Fruit fly (Drosophila melanogaster): ENCODE measurements around the gene CG42714.
A peak's percentile ranks its signal among the peaks of the same experiment; 100 is the strongest.

CG42714 gene

DNA sequence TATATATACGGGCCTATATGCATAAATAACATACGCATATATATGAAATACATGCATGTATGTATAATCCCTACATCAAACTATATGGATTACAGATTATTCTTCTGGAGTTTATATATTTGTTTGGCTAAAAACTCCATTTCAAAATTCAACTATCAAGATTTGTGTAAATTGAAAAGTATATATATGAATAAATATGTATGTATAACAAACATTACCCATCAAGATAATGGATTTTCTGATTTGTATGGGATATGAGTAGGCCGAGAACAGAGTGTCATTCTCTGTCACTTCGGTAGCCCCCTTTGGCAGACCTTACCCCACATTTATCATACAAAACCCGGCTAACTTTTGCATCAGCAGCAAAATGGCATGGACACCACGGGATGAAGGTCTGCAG lies 33.7 kb downstream of the CG42714 start, which contains the start of gene CG8219:
TSS of gene CG8219 (plus strand) at position 301 of the 400 bp plus-strand sequence.
- no peak for TF ChIP-seq ind (GFP tag; optimal IDR thresholded peaks at IDR 0.05)
- no peak for TF ChIP-seq CG17829 (tag; optimal IDR thresholded peaks at IDR 0.05)
- TF ChIP-seq nerfin-1 (tag; optimal IDR thresholded peaks at IDR 0.05), result no peak
- TF ChIP-seq CG7745 (tag; optimal IDR thresholded peaks at IDR 0.05), result no peak
- no peak for TF ChIP-seq twi (tag; optimal IDR thresholded peaks at IDR 0.05)
- no peak for TF ChIP-seq Bgb (GFP tag; IDR thresholded peaks at IDR 0.05; ENCODE audit: partially characterized antibody)
- no peak for TF ChIP-seq Hmr (GFP tag; optimal IDR thresholded peaks at IDR 0.05)
- no peak for TF ChIP-seq her (GFP tag; optimal IDR thresholded peaks at IDR 0.05)
- no peak for TF ChIP-seq CG9437 (GFP tag; optimal IDR thresholded peaks at IDR 0.05)
- no peak for TF ChIP-seq CG31388 (GFP tag; optimal IDR thresholded peaks at IDR 0.05)
- TF ChIP-seq CG2199 (GFP tag; IDR thresholded peaks at IDR 0.05), result no peak

DNA sequence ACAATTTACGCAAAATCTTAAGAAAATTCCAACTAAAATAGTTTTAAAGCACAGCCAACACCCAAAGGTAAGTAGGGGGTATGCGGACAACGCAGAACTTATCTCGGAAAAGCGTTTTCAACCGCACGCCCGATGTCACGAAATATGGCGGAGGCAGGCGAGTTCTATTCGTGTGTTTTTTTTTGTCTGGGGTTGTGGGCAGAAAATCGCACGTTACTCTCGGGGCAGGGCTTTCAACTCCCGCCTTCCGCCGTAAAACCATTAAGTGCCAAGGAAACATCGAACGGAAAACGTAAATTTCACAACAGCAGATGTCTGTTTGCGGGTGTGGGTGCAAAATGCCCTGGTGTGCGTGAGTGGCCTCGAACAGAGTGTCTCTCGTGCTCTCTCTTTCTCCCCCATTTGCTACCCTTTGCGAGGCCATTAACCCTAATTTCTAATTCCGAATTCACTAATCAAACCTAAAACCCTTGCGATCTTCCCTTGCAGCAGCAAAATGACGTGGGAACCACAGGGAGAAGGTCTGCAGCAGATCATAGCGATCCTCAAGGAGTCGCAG lies 40.2 kb downstream of the CG42714 start:
- TF ChIP-seq YL-1 (GFP tag; optimal IDR thresholded peaks at IDR 0.05) (peak; percentile 24), Mrtf (GFP tag; IDR thresholded peaks at IDR 0.05) (no peak), Sry-δ (GFP tag; optimal IDR thresholded peaks at IDR 0.05) (no peak), wdn (GFP tag; IDR thresholded peaks at IDR 0.05) (no peak), CG12744 (GFP tag; optimal IDR thresholded peaks at IDR 0.05) (no peak), CG7271 (tag; optimal IDR thresholded peaks at IDR 0.05) (no peak), mld (GFP tag; IDR thresholded peaks at IDR 0.05; ENCODE audit: partially characterized antibody) (no peak), CG1647 (GFP tag; optimal IDR thresholded peaks at IDR 0.05) (no peak), ab (GFP tag; optimal IDR thresholded peaks at IDR 0.05) (no peak), CG3838 (GFP tag; optimal IDR thresholded peaks at IDR 0.05) (no peak), seq (GFP tag; IDR thresholded peaks at IDR 0.05) (no peak), CG12071 (GFP tag; optimal IDR thresholded peaks at IDR 0.05) (no peak), Bdp1 (GFP tag; optimal IDR thresholded peaks at IDR 0.05) (no peak), Myb (GFP tag; optimal IDR thresholded peaks at IDR 0.05) (no peak), MESR4 (GFP tag; optimal IDR thresholded peaks at IDR 0.05) (peak; percentile 73), inv (GFP tag; IDR thresholded peaks at IDR 0.05; ENCODE audit: partially characterized antibody) (0 out of 2 replicates have a peak, but pooled peaks have one; percentile 4), gcm2 (GFP tag; optimal IDR thresholded peaks at IDR 0.05) (no peak), trh (GFP tag; optimal IDR thresholded peaks at IDR 0.05) (no peak), Jarid2 (GFP tag; optimal IDR thresholded peaks at IDR 0.05) (no peak), Deaf1 (tag; optimal IDR thresholded peaks at IDR 0.05) (no peak), CG6765 (GFP tag; optimal IDR thresholded peaks at IDR 0.05) (no peak), Scr (GFP tag; IDR thresholded peaks at IDR 0.05; ENCODE audit: partially characterized antibody) (0 out of 2 replicates have a peak, but pooled peaks have one; percentile 44), CG3281 (GFP tag; optimal IDR thresholded peaks at IDR 0.05) (no peak), mam (GFP tag; optimal IDR thresholded peaks at IDR 0.05) (no peak), phol (tag; optimal IDR thresholded peaks at IDR 0.05) (peak; percentile 70), CG1832 (GFP tag; optimal IDR thresholded peaks at IDR 0.05) (peak; percentile 56), cg (GFP tag; optimal IDR thresholded peaks at IDR 0.05) (peak; percentile 80), CG10366 (GFP tag; IDR thresholded peaks at IDR 0.05) (no peak), croc (GFP tag; conservative IDR thresholded peaks at IDR 0.05) (no peak), bcd (GFP tag; optimal IDR thresholded peaks at IDR 0.05) (no peak), ttk (GFP tag; IDR thresholded peaks at IDR 0.05) (peak; percentile 66), Hr39 (optimal IDR thresholded peaks at IDR 0.05) (no peak), CG7745 (tag; optimal IDR thresholded peaks at IDR 0.05) (no peak), Pdp1 (GFP tag; optimal IDR thresholded peaks at IDR 0.05) (no peak), dpn (GFP tag; optimal IDR thresholded peaks at IDR 0.05) (no peak), HHEX (GFP tag; optimal IDR thresholded peaks at IDR 0.05) (no peak), chif (GFP tag; optimal IDR thresholded peaks at IDR 0.05) (no peak), CG34422 (GFP tag; IDR thresholded peaks at IDR 0.05) (peak; percentile 17; the same call in 1 of the 3 replicates), CG4617 (GFP tag; optimal IDR thresholded peaks at IDR 0.05; ENCODE audit: borderline replicate concordance) (peak; percentile 68)
